Fruit fly (Drosophila melanogaster) whole organism, embryonic: Measurements from ENCODE around the gene mRpL49.
A peak's percentile ranks its signal among the peaks of the same experiment; 100 is the strongest.

Experiments used
- CG11456 ChIP-seq: fragments of 200-800 bp; sonication (Bioruptor generic); IDR thresholded peaks from 3 replicates; pipeline ENCODE4 v1.3.6; 2022; ENCODE audit warnings: missing biosample characterization, missing genetic modification characterization
- CG18011 ChIP-seq: fragments of 200-800 bp; sonication (Bioruptor generic); optimal IDR thresholded peaks from 2 replicates; lab custom pipeline; 2017; ENCODE audit warnings: missing biosample characterization, missing genetic modification characterization, mild to moderate bottlenecking, moderate library complexity, missing genotype
- CG6254 ChIP-seq: fragments of 200-800 bp; sonication (Bioruptor generic); optimal IDR thresholded peaks from 3 replicates; lab custom pipeline; 2017; ENCODE audit warnings: mild to moderate bottlenecking, missing biosample characterization, missing genetic modification reagents, missing genetic modification characterization
- CTCF ChIP-seq: fragments of 200-800 bp; sonication (Bioruptor generic); optimal IDR thresholded peaks from 2 replicates; lab custom pipeline; 2017; ENCODE audit warnings: missing biosample characterization, mild to moderate bottlenecking, missing genetic modification characterization, moderate library complexity
- Meics ChIP-seq: fragments of 200-800 bp; sonication (Bioruptor generic); optimal IDR thresholded peaks from 2 replicates; lab custom pipeline; 2017; ENCODE audit warnings: missing biosample characterization, mild to moderate bottlenecking, missing genetic modification characterization
- Side ChIP-seq: fragments of 200-800 bp; sonication (Bioruptor generic); optimal IDR thresholded peaks from 2 replicates; lab custom pipeline; 2016; ENCODE audit warnings: missing biosample characterization, missing genetic modification characterization
- crc ChIP-seq: fragments of 200-800 bp; sonication (Bioruptor generic); optimal IDR thresholded peaks from 2 replicates; lab custom pipeline; 2016; ENCODE audit warnings: missing biosample characterization, missing genetic modification characterization
- ems ChIP-seq: fragments of 200-800 bp; sonication (Bioruptor generic); optimal IDR thresholded peaks from 3 replicates; lab custom pipeline; 2016; ENCODE audit warnings: missing biosample characterization, missing genetic modification characterization
- lmd ChIP-seq: fragments of 200-800 bp; sonication (Bioruptor generic); IDR thresholded peaks from 2 replicates; pipeline ENCODE4 v1.3.6; 2022; ENCODE audit warnings: missing biosample characterization, missing genetic modification characterization
- nom ChIP-seq: fragments of 200-800 bp; sonication (Bioruptor generic); optimal IDR thresholded peaks from 2 replicates; lab custom pipeline; 2017; ENCODE audit warnings: missing biosample characterization, missing genetic modification characterization, mild to moderate bottlenecking, moderate library complexity, missing genetic modification reagents
- slbo ChIP-seq: fragments of 200-800 bp; sonication (Bioruptor generic); IDR thresholded peaks from 2 replicates; pipeline ENCODE4 v1.3.6; 2022; ENCODE audit warnings: missing biosample characterization, missing genetic modification characterization
- sr ChIP-seq: fragments of 200-800 bp; sonication (Bioruptor generic); IDR thresholded peaks from 3 replicates; pipeline ENCODE4 v1.3.6; 2022; ENCODE audit warnings: missing biosample characterization, missing genetic modification characterization
- zf30C ChIP-seq: fragments of 200-800 bp; sonication (Bioruptor generic); optimal IDR thresholded peaks from 3 replicates; lab custom pipeline; 2018; ENCODE audit warnings: missing biosample characterization, mild to moderate bottlenecking, missing genetic modification characterization

DNA sequence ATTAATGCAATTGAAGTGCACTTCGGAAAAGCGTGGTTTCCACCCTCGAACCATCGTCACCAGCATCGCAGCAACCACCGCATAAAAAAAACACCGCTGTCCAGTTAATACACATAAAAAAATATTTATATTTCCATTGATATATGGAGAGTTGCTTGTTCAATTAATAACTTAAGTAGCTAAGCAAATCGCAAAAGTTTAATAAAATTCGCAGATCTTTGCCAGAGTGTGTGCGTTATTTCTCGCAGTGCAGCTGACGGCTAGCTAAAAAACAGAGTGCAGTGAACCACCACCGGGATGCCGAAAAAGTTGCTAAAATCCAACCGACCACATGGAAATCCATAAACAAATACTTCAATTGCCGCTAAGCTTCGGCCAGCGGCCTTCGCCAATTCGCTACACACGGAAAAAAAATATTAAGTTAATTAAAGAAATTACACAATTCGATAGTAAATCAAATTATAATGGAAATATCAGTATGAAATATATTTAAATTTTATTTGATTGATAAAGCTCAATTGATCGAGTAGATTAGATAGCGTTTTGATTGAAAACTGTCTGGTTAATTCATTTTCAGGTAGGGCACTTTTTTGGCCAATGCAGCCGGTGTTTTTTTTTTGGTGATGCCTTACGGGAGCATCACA lies 16.5 kb downstream of the mRpL49 start:
- TF ChIP-seq Meics (GFP tag; lab: Kevin White, UChicago) (peak; percentile 9), nom (no peak), CG6254 (GFP tag; lab: Kevin White, UChicago) (no peak), ems (GFP tag; lab: Kevin White, UChicago) (no peak), zf30C (peak; percentile 59), slbo (GFP tag; lab: Robert Waterston, UW) (peak; percentile 26; the same call in 1 of the 2 replicates), CG11456 (GFP tag; lab: Robert Waterston, UW) (no peak), CTCF (no peak), crc (no peak), Side (GFP tag; lab: Kevin White, UChicago) (no peak), lmd (no peak), sr (GFP tag; lab: Robert Waterston, UW) (no peak), CG18011 (GFP tag; lab: Kevin White, UChicago) (no peak)
